Worm (Caenorhabditis elegans) whole organism, L4 larva: Measurements from ENCODE around the gene srh-119.

ENCODE experiments used
- R02D3.7 ChIP-seq: fragments of 150-350 bp; sonication (generic microtip); optimal IDR thresholded peaks from 3 replicates; lab custom pipeline; 2014; ENCODE audit warnings: missing biosample characterization, missing genetic modification characterization
- Y48G9A.11 ChIP-seq: fragments of 200-800 bp; sonication (Bioruptor generic); IDR thresholded peaks from 2 replicates; pipeline ENCODE4 v1.3.6; 2022; ENCODE audit warnings: missing genetic modification reagents, missing genetic modification characterization, missing compliant biosample characterization
- aha-1 ChIP-seq: fragments of 150-350 bp; peaks from one replicate; lab custom pipeline; 2014; ENCODE audit warnings: missing biosample characterization, missing genetic modification characterization
- ama-1 ChIP-seq: fragments of 150-350 bp; optimal IDR thresholded peaks from 2 replicates; lab custom pipeline; 2014; ENCODE audit warnings: inconsistent platforms, mixed read lengths
- egl-27 ChIP-seq: sonication (generic microtip); optimal IDR thresholded peaks from 3 replicates; lab custom pipeline; 2017; ENCODE audit warnings: missing biosample characterization, missing genetic modification reagents, missing genetic modification characterization
- fkh-10 ChIP-seq: fragments of 150-350 bp; optimal IDR thresholded peaks from 2 replicates; lab custom pipeline; 2014; ENCODE audit warnings: missing biosample characterization, missing genetic modification reagents, missing genetic modification characterization
- fos-1 ChIP-seq: fragments of 150-350 bp; optimal IDR thresholded peaks from 2 replicates; lab custom pipeline; 2014; ENCODE audit warnings: missing biosample characterization, missing genetic modification characterization
- nhr-10 ChIP-seq: fragments of 150-350 bp; optimal IDR thresholded peaks from 2 replicates; lab custom pipeline; 2014; ENCODE audit warnings: missing biosample characterization, missing genetic modification characterization
- nhr-77 ChIP-seq: fragments of 150-350 bp; optimal IDR thresholded peaks from 2 replicates; lab custom pipeline; 2014; ENCODE audit warnings: missing biosample characterization, missing genetic modification characterization
- snpc-4 ChIP-seq: fragments of 150-350 bp; optimal IDR thresholded peaks from 2 replicates; lab custom pipeline; 2014; ENCODE audit warnings: missing biosample characterization, missing genetic modification characterization

DNA sequence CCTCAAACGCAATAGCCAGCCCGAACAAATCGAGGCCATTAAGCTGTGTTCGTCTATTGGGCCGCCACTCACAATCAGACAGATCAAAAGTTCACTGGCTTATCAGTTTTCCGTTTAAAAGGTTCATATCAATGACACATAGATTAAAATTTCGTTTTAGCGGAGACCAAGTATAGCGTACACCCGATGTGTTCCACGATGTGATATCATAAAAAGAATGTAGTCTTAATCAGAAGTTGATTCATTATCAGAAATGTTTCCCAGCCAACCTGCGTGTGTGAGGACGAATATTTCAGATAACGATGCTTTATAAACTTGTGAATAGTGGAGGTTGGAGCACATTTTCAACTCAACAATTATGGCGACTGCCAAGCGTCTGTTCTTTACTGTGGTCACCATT, 41.8 kb downstream of the srh-119 start, which contains the start of gene clc-13:
- TF ChIP-seq ama-1 (no peak), snpc-4 (no peak), fkh-10 (GFP tag; lab: Kevin White, UChicago) (no peak), egl-27 (no peak), aha-1 (tag; lab: Kevin White, UChicago) (peak; percentile 22), Y48G9A.11 (GFP tag; lab: Robert Waterston, UW) (no peak), nhr-10 (tag; lab: Kevin White, UChicago) (no peak), fos-1 (tag; lab: Kevin White, UChicago) (no peak), R02D3.7 (no peak), nhr-77 (no peak)
